Worm (Caenorhabditis elegans) whole organism, young adult: Measurements from ENCODE around the gene alg-2.

Source experiments
- C06A6.2 ChIP-seq: fragments of 200-800 bp; sonication (Bioruptor generic); conservative IDR thresholded peaks from 2 replicates; pipeline ENCODE4 v1.3.6; 2022; ENCODE audit warnings: missing genetic modification characterization, missing compliant biosample characterization
- C17E4.6 ChIP-seq: fragments of 200-800 bp; sonication (Bioruptor generic); IDR thresholded peaks from 2 replicates; pipeline ENCODE4 v1.3.6; 2022; ENCODE audit warnings: missing genetic modification reagents, missing genetic modification characterization, missing compliant biosample characterization
- F49E8.2 ChIP-seq: sonication (generic microtip); optimal IDR thresholded peaks from 3 replicates; lab custom pipeline; 2017; ENCODE audit warnings: missing genetic modification characterization, mild to moderate bottlenecking, missing compliant biosample characterization, antibody characterized with exemption, moderate library complexity; ENCODE audit not compliant: insufficient read depth
- F52B5.7 ChIP-seq: sonication (generic microtip); optimal IDR thresholded peaks from 2 replicates; lab custom pipeline; 2016; ENCODE audit warnings: mild to moderate bottlenecking, missing genetic modification characterization, missing compliant biosample characterization
- F55B11.4 ChIP-seq: sonication (generic microtip); optimal IDR thresholded peaks from 2 replicates; lab custom pipeline; 2016; ENCODE audit warnings: missing compliant biosample characterization, missing genetic modification characterization, borderline replicate concordance; ENCODE audit not compliant: insufficient read depth
- F57A8.1 ChIP-seq: fragments of 200-800 bp; sonication (Bioruptor generic); optimal IDR thresholded peaks from 2 replicates; lab custom pipeline; 2018; ENCODE audit warnings: mild to moderate bottlenecking, missing genetic modification characterization, moderate library complexity, missing compliant biosample characterization
- K12H6.12 ChIP-seq: fragments of 200-800 bp; sonication (Bioruptor generic); optimal IDR thresholded peaks from 2 replicates; lab custom pipeline; 2018; ENCODE audit warnings: mild to moderate bottlenecking, missing genetic modification characterization, missing compliant biosample characterization
- T26A5.8 ChIP-seq: sonication (generic microtip); optimal IDR thresholded peaks from 2 replicates; lab custom pipeline; 2016; ENCODE audit warnings: missing genetic modification characterization, missing compliant biosample characterization
- Y67H2A.10 ChIP-seq: fragments of 200-800 bp; sonication (Bioruptor generic); conservative IDR thresholded peaks from 2 replicates; pipeline ENCODE4 v1.3.6; 2022; ENCODE audit warnings: missing genetic modification reagents, missing genetic modification characterization, missing compliant biosample characterization
- aptf-3 ChIP-seq: fragments of 200-800 bp; sonication (Bioruptor generic); IDR thresholded peaks from 2 replicates; pipeline ENCODE4 v1.3.6; 2022; ENCODE audit warnings: missing genetic modification characterization, missing compliant biosample characterization
- attf-6 ChIP-seq: fragments of 200-800 bp; sonication (Bioruptor generic); IDR thresholded peaks from 2 replicates; pipeline ENCODE4 v1.3.6; 2022; ENCODE audit warnings: missing genetic modification reagents, missing genetic modification characterization, missing compliant biosample characterization
- bed-1 ChIP-seq: fragments of 200-800 bp; sonication (Bioruptor generic); IDR thresholded peaks from 2 replicates; pipeline ENCODE4 v1.3.6; 2022; ENCODE audit warnings: missing genetic modification reagents, missing genetic modification characterization, missing compliant biosample characterization
- bed-2 ChIP-seq: fragments of 200-800 bp; sonication (Bioruptor generic); IDR thresholded peaks from 2 replicates; pipeline ENCODE4 v1.3.6; 2022; ENCODE audit warnings: missing genetic modification reagents, missing genetic modification characterization, missing compliant biosample characterization
- ccch-3 ChIP-seq: fragments of 200-800 bp; sonication (Bioruptor generic); optimal IDR thresholded peaks from 2 replicates; lab custom pipeline; 2018; ENCODE audit warnings: mild to moderate bottlenecking, missing genetic modification characterization, missing compliant biosample characterization
- cebp-1 ChIP-seq, 2 experiments: fragments of 200-800 bp in 1 of 2; sonication (Bioruptor generic) in 1 of 2; sonication (generic microtip) in 1 of 2; IDR thresholded peaks in 1 of 2; optimal IDR thresholded peaks in 1 of 2; 2 replicates each; pipeline versions ENCODE4 v1.3.6 to Lab custom; 2017 to 2022; ENCODE audit warnings: missing compliant biosample characterization in 2 of 2, missing genetic modification characterization in 2 of 2, mild to moderate bottlenecking in 1 of 2, missing genetic modification reagents in 1 of 2, moderate library complexity in 1 of 2
- ceh-27 ChIP-seq: fragments of 200-800 bp; sonication (Bioruptor generic); optimal IDR thresholded peaks from 2 replicates; lab custom pipeline; 2018; ENCODE audit warnings: mild to moderate bottlenecking, missing genetic modification characterization, moderate library complexity, missing compliant biosample characterization
- ceh-58 ChIP-seq: fragments of 200-800 bp; sonication (Bioruptor generic); IDR thresholded peaks from 2 replicates; pipeline ENCODE4 v1.3.6; 2022; ENCODE audit warnings: missing genetic modification characterization, missing compliant biosample characterization
- ceh-91 ChIP-seq: fragments of 200-800 bp; sonication (Bioruptor generic); IDR thresholded peaks from 2 replicates; pipeline ENCODE4 v1.3.6; 2022; ENCODE audit warnings: missing genetic modification reagents, missing genetic modification characterization, missing compliant biosample characterization
- chd-7 ChIP-seq: sonication (generic microtip); optimal IDR thresholded peaks from 2 replicates; lab custom pipeline; 2016; ENCODE audit warnings: mild to moderate bottlenecking, missing genetic modification characterization, moderate library complexity, missing compliant biosample characterization
- dox-1 ChIP-seq: fragments of 200-800 bp; sonication (Bioruptor generic); IDR thresholded peaks from 2 replicates; pipeline ENCODE4 v1.3.6; 2022; ENCODE audit warnings: missing genetic modification reagents, missing genetic modification characterization, missing compliant biosample characterization
- dpff-1 ChIP-seq: sonication (generic microtip); optimal IDR thresholded peaks from 2 replicates; lab custom pipeline; 2017; ENCODE audit warnings: mild to moderate bottlenecking, missing genetic modification characterization, missing compliant biosample characterization
- egl-44 ChIP-seq: fragments of 200-800 bp; sonication (Bioruptor generic); IDR thresholded peaks from 2 replicates; pipeline ENCODE4 v1.3.6; 2022; ENCODE audit warnings: missing genetic modification reagents, missing genetic modification characterization, missing compliant biosample characterization
- hlh-26 ChIP-seq: fragments of 200-800 bp; sonication (Bioruptor generic); conservative IDR thresholded peaks from 2 replicates; pipeline ENCODE4 v1.3.6; 2022; ENCODE audit warnings: missing genetic modification reagents, missing genetic modification characterization, missing compliant biosample characterization
- lag-1 ChIP-seq: fragments of 200-800 bp; sonication (Bioruptor generic); IDR thresholded peaks from 2 replicates; pipeline ENCODE4 v1.3.6; 2022; ENCODE audit warnings: missing genetic modification reagents, missing genetic modification characterization, missing compliant biosample characterization
- let-526 ChIP-seq: fragments of 200-800 bp; sonication (Bioruptor generic); IDR thresholded peaks from 2 replicates; pipeline ENCODE4 v1.3.6; 2022; ENCODE audit warnings: missing genetic modification reagents, missing genetic modification characterization, missing compliant biosample characterization
- lir-1 ChIP-seq: fragments of 200-800 bp; sonication (Bioruptor generic); conservative IDR thresholded peaks from 2 replicates; pipeline ENCODE4 v1.3.6; 2022; ENCODE audit warnings: missing genetic modification reagents, missing genetic modification characterization, missing compliant biosample characterization
- lsl-1 ChIP-seq: fragments of 200-800 bp; sonication (Bioruptor generic); optimal IDR thresholded peaks from 2 replicates; lab custom pipeline; 2018; ENCODE audit warnings: mild to moderate bottlenecking, missing genetic modification characterization, moderate library complexity, missing compliant biosample characterization
- madf-10 ChIP-seq: sonication (generic microtip); optimal IDR thresholded peaks from 2 replicates; lab custom pipeline; 2016; ENCODE audit warnings: mild to moderate bottlenecking, missing genetic modification characterization, missing compliant biosample characterization
- mcd-1 ChIP-seq: fragments of 200-800 bp; sonication (Bioruptor generic); IDR thresholded peaks from 2 replicates; pipeline ENCODE4 v1.3.6; 2022; ENCODE audit warnings: missing genetic modification reagents, missing genetic modification characterization, missing compliant biosample characterization
- nfya-1 ChIP-seq: sonication (generic microtip); optimal IDR thresholded peaks from 2 replicates; lab custom pipeline; 2017; ENCODE audit warnings: antibody characterized with exemption, missing compliant biosample characterization, missing genetic modification characterization, borderline replicate concordance; ENCODE audit not compliant: insufficient read depth
- nfya-2 ChIP-seq: fragments of 200-800 bp; sonication (Bioruptor generic); IDR thresholded peaks from 2 replicates; pipeline ENCODE4 v1.3.6; 2022; ENCODE audit warnings: missing genetic modification reagents, missing genetic modification characterization, missing compliant biosample characterization
- nfyb-1 ChIP-seq: fragments of 200-800 bp; sonication (Bioruptor generic); IDR thresholded peaks from 2 replicates; pipeline ENCODE4 v1.3.6; 2022; ENCODE audit warnings: missing genetic modification reagents, missing genetic modification characterization, missing compliant biosample characterization
- nhr-120 ChIP-seq: fragments of 200-800 bp; sonication (Bioruptor generic); IDR thresholded peaks from 2 replicates; pipeline ENCODE4 v1.3.6; 2022; ENCODE audit warnings: missing genetic modification characterization, missing compliant biosample characterization
- nhr-179 ChIP-seq: sonication (generic microtip); optimal IDR thresholded peaks from 2 replicates; lab custom pipeline; 2016; ENCODE audit warnings: mild to moderate bottlenecking, missing genetic modification characterization, missing compliant biosample characterization
- nhr-80 ChIP-seq: sonication (generic microtip); optimal IDR thresholded peaks from 2 replicates; lab custom pipeline; 2016; ENCODE audit warnings: missing genetic modification characterization, missing compliant biosample characterization
- pbrm-1 ChIP-seq: fragments of 200-800 bp; sonication (Bioruptor generic); IDR thresholded peaks from 2 replicates; pipeline ENCODE4 v1.3.6; 2022; ENCODE audit warnings: missing genetic modification reagents, missing genetic modification characterization, missing compliant biosample characterization
- rcor-1 ChIP-seq: fragments of 200-800 bp; sonication (Bioruptor generic); IDR thresholded peaks from 2 replicates; pipeline ENCODE4 v1.3.6; 2022; ENCODE audit warnings: missing genetic modification reagents, missing genetic modification characterization, missing compliant biosample characterization
- rec-8 ChIP-seq, 2 experiments: sonication (generic microtip); optimal IDR thresholded peaks; 2 replicates each; lab custom pipeline; 2016; ENCODE audit warnings: mild to moderate bottlenecking in 2 of 2, missing genetic modification characterization in 2 of 2, missing genetic modification reagents in 2 of 2, missing genotype in 2 of 2, missing biosample characterization in 1 of 2, missing compliant biosample characterization in 1 of 2, moderate library complexity in 1 of 2
- repo-1 ChIP-seq: sonication (generic microtip); optimal IDR thresholded peaks from 2 replicates; lab custom pipeline; 2017; ENCODE audit warnings: mild to moderate bottlenecking, missing genetic modification characterization, missing compliant biosample characterization
- sdz-38 ChIP-seq: sonication (generic microtip); optimal IDR thresholded peaks from 2 replicates; lab custom pipeline; 2016; ENCODE audit warnings: missing genotype, missing genetic modification characterization, missing compliant biosample characterization
- snpc-4 ChIP-seq, 5 experiments: fragments of 150-350 bp in 1 of 5; sonication (generic microtip) in 4 of 5; optimal IDR thresholded peaks; 2 replicates each; lab custom pipeline; 2014 to 2018; ENCODE audit warnings: missing genetic modification characterization in 5 of 5, missing biosample characterization in 3 of 5, antibody characterized with exemption in 2 of 5, mild to moderate bottlenecking in 2 of 5, missing compliant biosample characterization in 2 of 5, missing genotype in 2 of 5, moderate library complexity in 2 of 5, missing genetic modification reagents in 1 of 5
- somi-1 ChIP-seq: fragments of 200-800 bp; sonication (Bioruptor generic); optimal IDR thresholded peaks from 2 replicates; lab custom pipeline; 2018; ENCODE audit warnings: mild to moderate bottlenecking, missing genetic modification characterization, missing compliant biosample characterization
- unc-130 ChIP-seq: sonication (generic microtip); optimal IDR thresholded peaks from 2 replicates; lab custom pipeline; 2016; ENCODE audit warnings: missing genetic modification reagents, missing genetic modification characterization, missing compliant biosample characterization
- zfh-2 ChIP-seq: fragments of 200-800 bp; sonication (Bioruptor generic); conservative IDR thresholded peaks from 2 replicates; pipeline ENCODE4 v1.3.6; 2022; ENCODE audit warnings: missing genetic modification reagents, missing genetic modification characterization, missing compliant biosample characterization
- ztf-26 ChIP-seq: sonication (generic microtip); optimal IDR thresholded peaks from 2 replicates; lab custom pipeline; 2017; ENCODE audit warnings: missing genetic modification characterization, missing compliant biosample characterization
- ztf-6 ChIP-seq: fragments of 200-800 bp; sonication (Bioruptor generic); IDR thresholded peaks from 2 replicates; pipeline ENCODE4 v1.3.6; 2022; ENCODE audit warnings: missing genetic modification reagents, missing genetic modification characterization, missing compliant biosample characterization

Gene alg-2

DNA sequence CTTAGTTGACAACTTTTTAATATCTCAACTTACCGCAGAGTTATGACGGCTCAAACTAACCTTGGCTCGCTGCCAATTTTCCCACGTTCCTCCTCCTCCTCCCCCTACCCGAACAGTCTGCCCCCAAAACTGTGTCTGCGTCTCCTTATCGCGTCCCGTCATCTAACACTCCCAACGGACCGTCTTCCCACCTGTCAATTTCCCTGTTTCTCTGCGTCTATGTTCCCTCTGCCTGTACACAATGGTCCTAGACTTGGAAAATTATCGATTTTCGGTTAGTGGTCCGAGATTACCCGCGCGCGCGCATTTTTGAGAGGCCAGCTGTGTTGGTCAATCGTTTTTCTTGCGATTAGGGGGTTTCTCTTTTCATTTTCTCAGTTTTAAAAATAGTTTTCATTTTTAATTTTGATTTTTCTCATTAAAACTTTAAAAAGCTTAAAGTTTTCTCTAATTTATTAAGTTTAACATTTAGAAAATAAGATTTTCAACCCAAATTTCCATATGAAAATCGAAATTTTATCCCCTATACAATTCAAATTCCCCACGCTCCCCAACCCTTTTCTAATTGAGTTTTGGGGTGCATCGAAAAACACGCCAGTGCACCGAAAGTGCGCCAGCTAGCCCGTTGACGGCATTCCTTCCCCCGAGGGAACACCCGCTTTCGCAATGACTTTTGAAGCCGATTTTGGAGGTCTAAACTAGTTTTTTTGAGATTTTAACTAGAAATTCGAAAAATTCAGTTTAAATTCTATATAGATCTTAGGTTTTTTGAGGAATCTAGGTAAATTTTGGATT is at the start of gene alg-2:
TSS of gene alg-2 (plus strand) at position 220 of the 795 bp plus-strand sequence.
- TF ChIP-seq nfyb-1 (GFP tag; lab: Robert Waterston, UW) (no peak), C17E4.6 (GFP tag; lab: Robert Waterston, UW) (no peak), lag-1 (GFP tag; lab: Robert Waterston, UW) (no peak), mcd-1 (peak; percentile 56), Y67H2A.10 (GFP tag; lab: Robert Waterston, UW) (no peak), dox-1 (GFP tag; lab: Robert Waterston, UW) (peak; percentile 36; the same call in 1 of the 2 replicates), lir-1 (GFP tag; lab: Robert Waterston, UW) (no peak), let-526 (GFP tag; lab: Robert Waterston, UW) (no peak), nhr-179 (tag; lab: Kevin White, UChicago) (no peak), pbrm-1 (GFP tag; lab: Robert Waterston, UW) (no peak), cebp-1 (GFP tag; IDR thresholded peaks at IDR 0.05; lab: Robert Waterston, UW) (peak; percentile 78), cebp-1 (tag; optimal IDR thresholded peaks at IDR 0.05; lab: Kevin White, UChicago) (peak; percentile 93), F55B11.4 (tag; lab: Kevin White, UChicago) (no peak), egl-44 (GFP tag; lab: Robert Waterston, UW) (no peak), K12H6.12 (no peak), aptf-3 (0 out of 2 replicates have a peak, but pooled peaks have one; percentile 10), ztf-6 (GFP tag; lab: Robert Waterston, UW) (no peak), F52B5.7 (tag; lab: Kevin White, UChicago) (no peak), dpff-1 (no peak), somi-1 (GFP tag; lab: Kevin White, UChicago) (no peak), chd-7 (tag; lab: Kevin White, UChicago) (no peak), bed-2 (no peak), bed-1 (GFP tag; lab: Robert Waterston, UW) (no peak), lsl-1 (peak; percentile 11), attf-6 (GFP tag; lab: Robert Waterston, UW) (no peak), sdz-38 (no peak), unc-130 (GFP tag; lab: Kevin White, UChicago) (no peak), nfya-1 (tag; lab: Kevin White, UChicago) (no peak), nhr-80 (tag; lab: Kevin White, UChicago) (peak; percentile 43), ceh-27 (GFP tag; lab: Kevin White, UChicago) (no peak), ceh-58 (GFP tag; lab: Robert Waterston, UW) (no peak), F57A8.1 (GFP tag; lab: Kevin White, UChicago) (no peak), T26A5.8 (tag; lab: Kevin White, UChicago) (no peak), hlh-26 (GFP tag; lab: Robert Waterston, UW) (no peak), nhr-120 (no peak), ceh-91 (GFP tag; lab: Robert Waterston, UW) (no peak), zfh-2 (GFP tag; lab: Robert Waterston, UW) (no peak; the same call in 1 of the 2 replicates), ztf-26 (tag; lab: Kevin White, UChicago) (no peak), ccch-3 (no peak), rec-8 (tag; optimal IDR thresholded peaks at IDR 0.05; lab: Kevin White, UChicago) (no peak), nfya-2 (GFP tag; lab: Robert Waterston, UW) (no peak), F49E8.2 (no peak), C06A6.2 (no peak), madf-10 (tag; lab: Kevin White, UChicago) (no peak), repo-1 (tag; lab: Kevin White, UChicago) (no peak), rcor-1 (no peak), snpc-4 (GFP tag; optimal IDR thresholded peaks at IDR 0.05; lab: Kevin White, UChicago) (no peak), snpc-4 (tag; optimal IDR thresholded peaks at IDR 0.05; lab: Kevin White, UChicago) (no peak)
